Fruit fly (Drosophila melanogaster) whole organism, embryonic: ENCODE measurements around the gene CG6230.

Source experiments
- Abd-B ChIP-seq: fragments of 200-800 bp; sonication (Bioruptor generic); optimal IDR thresholded peaks from 2 replicates; lab custom pipeline; 2018; ENCODE audit warnings: missing biosample characterization, mild to moderate bottlenecking, missing genetic modification characterization, moderate library complexity
- Ada2b ChIP-seq: fragments of 200-800 bp; sonication (Bioruptor generic); IDR thresholded peaks from 2 replicates; pipeline ENCODE4 v1.3.6; 2022; ENCODE audit warnings: missing biosample characterization, missing genetic modification characterization
- Antp ChIP-seq: fragments of 200-800 bp; sonication (Bioruptor generic); optimal IDR thresholded peaks from 3 replicates; lab custom pipeline; 2016; ENCODE audit warnings: missing biosample characterization, missing genetic modification characterization
- Atf6 ChIP-seq: fragments of 200-800 bp; sonication (Bioruptor generic); IDR thresholded peaks from 2 replicates; pipeline ENCODE4 v1.3.6; 2022; ENCODE audit warnings: missing biosample characterization, missing genetic modification characterization
- CG10462 ChIP-seq: fragments of 200-800 bp; sonication (Bioruptor generic); optimal IDR thresholded peaks from 2 replicates; lab custom pipeline; 2016; ENCODE audit warnings: missing biosample characterization, missing genetic modification characterization
- CG10654 ChIP-seq: fragments of 200-800 bp; sonication (Bioruptor generic); optimal IDR thresholded peaks from 2 replicates; lab custom pipeline; 2016; ENCODE audit warnings: missing biosample characterization, missing genetic modification characterization
- CG12299 ChIP-seq: fragments of 200-800 bp; sonication (Bioruptor generic); optimal IDR thresholded peaks from 2 replicates; lab custom pipeline; 2018; ENCODE audit warnings: missing biosample characterization, mild to moderate bottlenecking, missing genetic modification characterization
- CG12942 ChIP-seq: fragments of 200-800 bp; sonication (Bioruptor generic); optimal IDR thresholded peaks from 3 replicates; lab custom pipeline; 2016; ENCODE audit warnings: missing biosample characterization, missing genetic modification characterization
- CG13624 ChIP-seq: fragments of 200-800 bp; sonication (Bioruptor generic); optimal IDR thresholded peaks from 2 replicates; lab custom pipeline; 2016; ENCODE audit warnings: missing biosample characterization, missing genetic modification characterization
- CG14860 ChIP-seq: fragments of 200-800 bp; sonication (Bioruptor generic); IDR thresholded peaks from 3 replicates; pipeline ENCODE4 v1.3.6; 2022; ENCODE audit warnings: missing biosample characterization, missing genetic modification characterization; ENCODE audit not compliant: partially characterized antibody
- CG17328 ChIP-seq: fragments of 200-800 bp; sonication (Bioruptor generic); IDR thresholded peaks from 2 replicates; pipeline ENCODE4 v1.3.6; 2022; ENCODE audit warnings: missing biosample characterization, missing genetic modification characterization
- CG17385 ChIP-seq: fragments of 200-800 bp; sonication (Bioruptor generic); optimal IDR thresholded peaks from 3 replicates; lab custom pipeline; 2018; ENCODE audit warnings: missing biosample characterization, mild to moderate bottlenecking, missing genetic modification characterization
- CG30403 ChIP-seq: fragments of 200-800 bp; sonication (Bioruptor generic); optimal IDR thresholded peaks from 3 replicates; lab custom pipeline; 2016; ENCODE audit warnings: missing biosample characterization, missing genetic modification characterization
- CG31224 ChIP-seq: fragments of 200-800 bp; sonication (Bioruptor generic); IDR thresholded peaks from 2 replicates; pipeline ENCODE4 v1.3.6; 2022; ENCODE audit warnings: missing biosample characterization, missing genetic modification characterization
- CG31365 ChIP-seq: fragments of 200-800 bp; sonication (Bioruptor generic); optimal IDR thresholded peaks from 2 replicates; lab custom pipeline; 2018; ENCODE audit warnings: missing biosample characterization, mild to moderate bottlenecking, missing genetic modification characterization
- CG34224 ChIP-seq: fragments of 200-800 bp; sonication (Bioruptor generic); IDR thresholded peaks from 3 replicates; pipeline ENCODE4 v1.3.6; 2022; ENCODE audit warnings: missing biosample characterization, missing genetic modification characterization; ENCODE audit not compliant: partially characterized antibody
- CG34422 ChIP-seq: fragments of 200-800 bp; sonication (Bioruptor generic); IDR thresholded peaks from 3 replicates; pipeline ENCODE4 v1.3.6; 2022; ENCODE audit warnings: missing biosample characterization, missing genetic modification characterization
- CG6654 ChIP-seq: fragments of 200-800 bp; sonication (Bioruptor generic); optimal IDR thresholded peaks from 2 replicates; lab custom pipeline; 2017; ENCODE audit warnings: missing biosample characterization, mild to moderate bottlenecking, missing genetic modification characterization
- CG6854 ChIP-seq: fragments of 200-800 bp; sonication (Bioruptor generic); optimal IDR thresholded peaks from 3 replicates; lab custom pipeline; 2017; ENCODE audit warnings: missing biosample characterization, mild to moderate bottlenecking, missing genetic modification characterization
- CG8478 ChIP-seq: fragments of >200 bp; optimal IDR thresholded peaks from 2 replicates; lab custom pipeline; 2018
- CG9876 ChIP-seq: fragments of 200-800 bp; sonication (Bioruptor generic); optimal IDR thresholded peaks from 2 replicates; lab custom pipeline; 2016; ENCODE audit warnings: missing biosample characterization, missing genetic modification characterization
- Deaf1 ChIP-seq: fragments of 200-800 bp; optimal IDR thresholded peaks from 3 replicates; lab custom pipeline; 2019; ENCODE audit warnings: missing biosample characterization, mild to moderate bottlenecking, missing genetic modification characterization, moderate library complexity
- Dfd ChIP-seq, 2 experiments: fragments of >200 bp; optimal IDR thresholded peaks; 2 replicates each; lab custom pipeline; 2017; ENCODE audit warnings: missing biosample characterization in 2 of 2, missing genetic modification characterization in 2 of 2
- Doc3 ChIP-seq: fragments of 200-800 bp; sonication (Bioruptor generic); IDR thresholded peaks from 3 replicates; pipeline ENCODE4 v1.3.6; 2022; ENCODE audit warnings: missing biosample characterization, missing genetic modification characterization; ENCODE audit not compliant: partially characterized antibody
- Dref ChIP-seq: fragments of 200-800 bp; sonication (Bioruptor generic); IDR thresholded peaks from 2 replicates; pipeline ENCODE4 v1.3.6; 2022; ENCODE audit warnings: missing biosample characterization, missing genetic modification characterization
- Hmx ChIP-seq: fragments of 200-800 bp; sonication (Bioruptor generic); optimal IDR thresholded peaks from 2 replicates; lab custom pipeline; 2016; ENCODE audit warnings: missing biosample characterization, missing genetic modification characterization
- Mrtf ChIP-seq: fragments of 200-800 bp; sonication (Bioruptor generic); IDR thresholded peaks from 3 replicates; pipeline ENCODE4 v1.3.6; 2022; ENCODE audit warnings: missing biosample characterization, missing genetic modification characterization
- Trl ChIP-seq, 3 experiments: fragments of >200 bp in 2 of 3; fragments of 200-800 bp in 1 of 3; sonication (Bioruptor generic) in 1 of 3; optimal IDR thresholded peaks; 2 replicates in 1 of 3; 3 replicates in 2 of 3; lab custom pipeline; 2016 to 2017; ENCODE audit warnings: missing biosample characterization in 1 of 3, missing genetic modification characterization in 1 of 3
- Usf ChIP-seq: fragments of 200-800 bp; sonication (Bioruptor generic); optimal IDR thresholded peaks from 2 replicates; lab custom pipeline; 2017; ENCODE audit warnings: missing genotype, missing biosample characterization, missing genetic modification characterization
- ac ChIP-seq: fragments of 200-800 bp; sonication (Bioruptor generic); optimal IDR thresholded peaks from 3 replicates; lab custom pipeline; 2017; ENCODE audit warnings: missing biosample characterization, mild to moderate bottlenecking, missing genetic modification characterization
- ase ChIP-seq: fragments of 200-800 bp; sonication (Bioruptor generic); IDR thresholded peaks from 3 replicates; pipeline ENCODE4 v1.3.6; 2022; ENCODE audit warnings: missing biosample characterization, missing genetic modification characterization
- bsh ChIP-seq, 2 experiments: fragments of 200-800 bp; sonication (Bioruptor generic); optimal IDR thresholded peaks; 2 replicates each; lab custom pipeline; 2017 to 2018; ENCODE audit warnings: mild to moderate bottlenecking in 2 of 2, missing biosample characterization in 2 of 2, missing genetic modification characterization in 2 of 2, moderate library complexity in 1 of 2
- caup ChIP-seq: fragments of 200-800 bp; sonication (Bioruptor generic); optimal IDR thresholded peaks from 3 replicates; lab custom pipeline; 2017; ENCODE audit warnings: missing biosample characterization, mild to moderate bottlenecking, missing genetic modification characterization, moderate library complexity; ENCODE audit not compliant: severe bottlenecking
- danr ChIP-seq: fragments of 200-800 bp; sonication (Bioruptor generic); IDR thresholded peaks from 2 replicates; pipeline ENCODE4 v1.3.6; 2022; ENCODE audit warnings: missing biosample characterization, missing genetic modification characterization
- dm ChIP-seq: fragments of 200-800 bp; sonication (Bioruptor generic); optimal IDR thresholded peaks from 3 replicates; lab custom pipeline; 2016; ENCODE audit warnings: missing biosample characterization, missing genetic modification characterization
- fu2 ChIP-seq: fragments of 200-800 bp; sonication (Bioruptor generic); optimal IDR thresholded peaks from 2 replicates; lab custom pipeline; 2016; ENCODE audit warnings: missing biosample characterization, missing genetic modification characterization
- gsb-n ChIP-seq: fragments of 200-800 bp; sonication (Bioruptor generic); optimal IDR thresholded peaks from 3 replicates; lab custom pipeline; 2018; ENCODE audit warnings: missing biosample characterization, mild to moderate bottlenecking, missing genetic modification characterization
- klu ChIP-seq: fragments of 200-800 bp; sonication (Bioruptor generic); IDR thresholded peaks from 2 replicates; pipeline ENCODE4 v1.3.6; 2022; ENCODE audit warnings: missing biosample characterization, missing genetic modification characterization
- pan ChIP-seq, 4 experiments: fragments of >200 bp in 3 of 4; fragments of 200-800 bp in 1 of 4; sonication (Bioruptor generic) in 1 of 4; optimal IDR thresholded peaks in 3 of 4; IDR thresholded peaks in 1 of 4; 2 replicates each; pipeline versions ENCODE4 v1.3.6 to Lab custom; 2017 to 2022; ENCODE audit warnings: missing biosample characterization in 2 of 4, missing genetic modification characterization in 2 of 4, mixed read lengths in 1 of 4
- pb ChIP-seq: fragments of 200-800 bp; sonication (Bioruptor generic); optimal IDR thresholded peaks from 3 replicates; lab custom pipeline; 2016; ENCODE audit warnings: missing biosample characterization, missing genetic modification characterization
- pho ChIP-seq: fragments of 200-800 bp; sonication (Bioruptor generic); optimal IDR thresholded peaks from 2 replicates; lab custom pipeline; 2016; ENCODE audit warnings: missing biosample characterization, missing genetic modification characterization
- pros ChIP-seq: fragments of 200-800 bp; sonication (Bioruptor generic); optimal IDR thresholded peaks from 3 replicates; lab custom pipeline; 2019; ENCODE audit warnings: missing biosample characterization, mild to moderate bottlenecking, missing genetic modification characterization, moderate library complexity
- ro ChIP-seq: fragments of 200-800 bp; sonication (Bioruptor generic); IDR thresholded peaks from 2 replicates; pipeline ENCODE4 v1.3.6; 2022; ENCODE audit warnings: missing biosample characterization, missing genetic modification characterization
- scrt ChIP-seq: fragments of 200-800 bp; sonication (Bioruptor generic); optimal IDR thresholded peaks from 2 replicates; lab custom pipeline; 2018; ENCODE audit warnings: missing biosample characterization, mild to moderate bottlenecking, missing genetic modification characterization, moderate library complexity
- sd ChIP-seq: fragments of 200-800 bp; sonication (Bioruptor generic); optimal IDR thresholded peaks from 3 replicates; lab custom pipeline; 2018; ENCODE audit warnings: missing biosample characterization, mild to moderate bottlenecking, missing genetic modification characterization, moderate library complexity
- sim ChIP-seq: fragments of 200-800 bp; sonication (Bioruptor generic); IDR thresholded peaks from 2 replicates; pipeline ENCODE4 v1.3.6; 2022; ENCODE audit warnings: missing biosample characterization, missing genetic modification characterization
- stwl ChIP-seq: fragments of 200-800 bp; sonication (Bioruptor generic); optimal IDR thresholded peaks from 3 replicates; lab custom pipeline; 2018; ENCODE audit warnings: missing biosample characterization, mild to moderate bottlenecking, missing genetic modification characterization, moderate library complexity
- sug ChIP-seq: fragments of 200-800 bp; optimal IDR thresholded peaks from 2 replicates; lab custom pipeline; 2019; ENCODE audit warnings: missing biosample characterization, mild to moderate bottlenecking, missing genetic modification characterization, moderate library complexity
- twi ChIP-seq: fragments of 200-800 bp; optimal IDR thresholded peaks from 2 replicates; lab custom pipeline; 2019; ENCODE audit warnings: missing biosample characterization, mild to moderate bottlenecking, missing genetic modification characterization, moderate library complexity

The CG6230 gene

dm6 chr2L:11155166-11155958, 35.2 kb upstream of the CG6230 start, which contains the start of gene CG6287 (continued):
- TF ChIP-seq klu, result no peak
- peak; percentile 12 for TF ChIP-seq Usf (GFP tag; lab: Kevin White, UChicago)
- no peak for TF ChIP-seq CG17385
- no peak for TF ChIP-seq CG10462 (GFP tag; lab: Kevin White, UChicago)
- no peak for TF ChIP-seq Dref (GFP tag; lab: Robert Waterston, UW)
- TF ChIP-seq Trl (optimal IDR thresholded peaks at IDR 0.05; lab: Kevin White, UChicago), result peak in 1 of 2 experiments; percentile 19
- TF ChIP-seq Trl (GFP tag; optimal IDR thresholded peaks at IDR 0.05; lab: Kevin White, UChicago), result no peak
- TF ChIP-seq bsh (GFP tag; optimal IDR thresholded peaks at IDR 0.05; lab: Kevin White, UChicago), result peak in 1 of 2 experiments; percentile 64
- no peak for TF ChIP-seq sug
- no peak for TF ChIP-seq danr (GFP tag; lab: Robert Waterston, UW)
- no peak for TF ChIP-seq CG6854 (GFP tag; lab: Kevin White, UChicago)
- no peak for TF ChIP-seq CG6654 (GFP tag; lab: Kevin White, UChicago)
- no peak for TF ChIP-seq caup
- TF ChIP-seq Antp (GFP tag; lab: Kevin White, UChicago), result no peak
- no peak for TF ChIP-seq sim (GFP tag; lab: Robert Waterston, UW)
- no peak for TF ChIP-seq pan (optimal IDR thresholded peaks at IDR 0.05; lab: Kevin White, UChicago)
- TF ChIP-seq pan (GFP tag; optimal IDR thresholded peaks at IDR 0.05 in 1 of 2, IDR thresholded peaks at IDR 0.05 in 1 of 2), result no peak
- no peak for TF ChIP-seq dm (GFP tag; lab: Kevin White, UChicago)
- TF ChIP-seq Dfd (GFP tag; optimal IDR thresholded peaks at IDR 0.05; lab: Kevin White, UChicago), result no peak
- TF ChIP-seq CG30403 (GFP tag; lab: Kevin White, UChicago), result peak; percentile 18
- TF ChIP-seq pros (GFP tag; lab: Kevin White, UChicago), result no peak
- no peak for TF ChIP-seq Doc3 (GFP tag; lab: Robert Waterston, UW)
- TF ChIP-seq CG12299, result no peak
- TF ChIP-seq CG14860 (GFP tag; lab: Robert Waterston, UW), result no peak
- TF ChIP-seq ro (GFP tag; lab: Robert Waterston, UW), result no peak
- no peak for TF ChIP-seq scrt (GFP tag; lab: Kevin White, UChicago)
- peak; percentile 59; the same call in 1 of the 2 replicates for TF ChIP-seq CG17328 (GFP tag; lab: Robert Waterston, UW)
- TF ChIP-seq CG31224 (GFP tag; lab: Robert Waterston, UW), result no peak
- no peak for TF ChIP-seq fu2 (GFP tag; lab: Kevin White, UChicago)
- TF ChIP-seq ase (GFP tag; lab: Robert Waterston, UW), result 0 out of 3 replicates have a peak, but pooled peaks have one; percentile 26
- no peak for TF ChIP-seq Hmx (GFP tag; lab: Kevin White, UChicago)
- no peak for TF ChIP-seq pb (GFP tag; lab: Kevin White, UChicago)
- TF ChIP-seq CG12942 (GFP tag; lab: Kevin White, UChicago), result no peak
- no peak for TF ChIP-seq Ada2b (GFP tag; lab: Robert Waterston, UW)
- no peak for TF ChIP-seq CG10654 (GFP tag; lab: Kevin White, UChicago)
- no peak for TF ChIP-seq ac (GFP tag; lab: Kevin White, UChicago)
- no peak for TF ChIP-seq stwl (tag; lab: Kevin White, UChicago)
- TF ChIP-seq CG9876, result no peak
- no peak for TF ChIP-seq CG31365 (tag; lab: Kevin White, UChicago)
- TF ChIP-seq CG34422 (GFP tag; lab: Robert Waterston, UW), result no peak
- TF ChIP-seq gsb-n (tag; lab: Kevin White, UChicago), result no peak
- no peak for TF ChIP-seq Abd-B (GFP tag; lab: Kevin White, UChicago)
- no peak for TF ChIP-seq twi (tag; lab: Kevin White, UChicago)
- TF ChIP-seq Atf6 (GFP tag; lab: Robert Waterston, UW), result no peak
- peak; percentile 15 for TF ChIP-seq CG13624 (GFP tag; lab: Kevin White, UChicago)
- no peak for TF ChIP-seq CG8478 (lab: Kevin White, UChicago)
- TF ChIP-seq Mrtf (GFP tag; lab: Robert Waterston, UW), result no peak
- TF ChIP-seq sd, result no peak
- TF ChIP-seq CG34224 (GFP tag; lab: Robert Waterston, UW), result no peak
- no peak for TF ChIP-seq Deaf1
- no peak for TF ChIP-seq pho (GFP tag; lab: Kevin White, UChicago)
